Worm (Caenorhabditis elegans): ENCODE measurements around the gene btb-4.
A peak's percentile ranks its signal among the peaks of the same experiment; 100 is the strongest.
"Not testable (repeated sequence)": the region's sequence is repeated elsewhere in the genome, so short reads cannot be mapped to it uniquely, and the experiment has no call there.

Gene btb-4

DNA sequence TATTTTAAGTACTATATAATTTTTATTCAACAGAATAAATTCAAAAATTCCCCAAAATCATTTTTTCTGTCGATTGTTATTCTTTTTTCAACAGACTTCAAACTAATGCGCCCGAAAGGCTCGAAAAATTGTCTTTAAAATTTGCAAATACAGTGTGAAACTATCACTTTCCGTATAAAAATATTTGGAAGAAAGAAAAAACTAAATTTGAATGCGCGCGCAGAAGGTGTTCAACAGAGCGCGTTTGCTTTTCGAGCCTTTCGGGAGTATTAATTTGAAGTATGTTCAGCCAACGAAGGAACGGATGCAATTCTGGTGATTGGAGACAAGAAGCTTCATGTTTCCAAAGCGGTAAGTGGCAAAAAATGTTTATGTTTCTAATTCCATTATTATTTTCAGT lies at the start of gene btb-4:
Gene btb-4 (plus strand): TSS at position 35 of the 400 bp plus-strand sequence.
- TF ChIP-seq efl-1 (GFP tag; optimal IDR thresholded peaks at IDR 0.05) (peak; percentile 48), madf-6 (GFP tag; IDR thresholded peaks at IDR 0.05) (0 out of 2 replicates have a peak, but pooled peaks have one; percentile 1), mcd-1 (GFP tag; IDR thresholded peaks at IDR 0.05) (peak; percentile 57)

ce11 chrII:1986979-1987378 lies 45.1 kb upstream of the btb-4 start, which contains the start of gene Y16E11A.4:
TSS of gene Y16E11A.4 (plus strand) at chrII:1987279.
- TF ChIP-seq B0261.1 (tag; optimal IDR thresholded peaks at IDR 0.05) (no peak), F55B11.4 (tag; optimal IDR thresholded peaks at IDR 0.05; ENCODE audit: borderline replicate concordance, insufficient read depth) (no peak), B0035.1 (tag; optimal IDR thresholded peaks at IDR 0.05) (no peak), ztf-3 (GFP tag; optimal IDR thresholded peaks at IDR 0.05) (no peak), attf-5 (GFP tag; optimal IDR thresholded peaks at IDR 0.05) (no peak), fkh-3 (tag; optimal IDR thresholded peaks at IDR 0.05) (no peak), rcor-1 (GFP tag; IDR thresholded peaks at IDR 0.05) (no peak), C06A6.2 (GFP tag; conservative IDR thresholded peaks at IDR 0.05) (no peak), xnd-1 (tag; optimal IDR thresholded peaks at IDR 0.05) (no peak), bed-1 (GFP tag; IDR thresholded peaks at IDR 0.05) (no peak)

DNA sequence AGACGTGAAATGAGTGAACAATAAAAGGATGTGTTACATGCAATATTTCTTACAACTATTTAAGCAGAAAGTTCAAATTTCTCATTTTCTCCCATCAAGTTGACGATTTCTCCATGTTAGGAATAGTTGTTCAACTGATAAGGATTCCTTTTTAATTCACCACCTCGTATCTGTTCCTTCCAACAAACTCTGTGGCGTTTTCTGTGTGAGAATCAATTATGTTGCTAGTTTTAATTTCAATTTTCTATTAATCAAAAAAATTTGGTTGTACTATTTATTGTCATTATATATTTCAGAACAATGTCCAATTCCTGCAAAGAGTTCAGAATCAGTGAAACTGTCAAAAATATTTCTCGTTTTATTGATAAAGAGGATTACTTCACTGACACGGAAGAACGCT lies 43.1 kb upstream of the btb-4 start, which contains the start of gene math-44:
Gene math-44 (plus strand): TSS at position 301 of the 400 bp plus-strand sequence.
- TF ChIP-seq nhr-80 (tag; optimal IDR thresholded peaks at IDR 0.05) (peak; percentile 4), athp-1 (tag; optimal IDR thresholded peaks at IDR 0.05) (no peak), die-1 (tag; optimal IDR thresholded peaks at IDR 0.05) (no peak)

DNA sequence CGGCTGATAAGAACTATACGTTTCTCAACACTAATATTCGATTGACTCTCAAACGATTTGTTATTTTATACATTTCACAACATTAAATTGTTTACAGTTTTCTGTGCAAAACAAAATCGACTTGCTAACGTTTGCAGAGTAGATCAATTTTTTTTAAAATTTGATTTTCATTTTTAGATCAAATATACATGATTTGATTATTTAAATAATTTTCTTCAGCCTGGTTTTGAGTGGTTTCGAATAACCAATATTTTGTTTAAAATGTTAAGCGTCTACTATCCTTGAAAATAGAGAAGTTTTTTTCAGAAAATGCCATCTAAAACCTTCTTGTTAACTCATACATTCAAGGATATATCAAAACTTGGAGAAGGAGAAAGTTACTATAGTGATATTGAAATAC lies 38.4 kb upstream of the btb-4 start, which contains the start of gene math-21:
Gene math-21 (plus strand): TSS at position 301 of the 400 bp plus-strand sequence.
- TF ChIP-seq atf-7 (tag; optimal IDR thresholded peaks at IDR 0.05): no peak
- peak; percentile 10 for TF ChIP-seq nhr-80 (tag; optimal IDR thresholded peaks at IDR 0.05)
- TF ChIP-seq lsy-27 (tag; optimal IDR thresholded peaks at IDR 0.05; ENCODE audit: borderline replicate concordance, insufficient read depth): no peak
- no peak for TF ChIP-seq madf-3 (GFP tag; IDR thresholded peaks at IDR 0.05)
- no peak for TF ChIP-seq nfya-2 (GFP tag; IDR thresholded peaks at IDR 0.05)
- TF ChIP-seq hlh-12 (tag; optimal IDR thresholded peaks at IDR 0.05): no peak

- no peak for TF ChIP-seq unc-130 (GFP tag; optimal IDR thresholded peaks at IDR 0.05)
- TF ChIP-seq atf-7 (tag; optimal IDR thresholded peaks at IDR 0.05): no peak
- no peak for TF ChIP-seq sea-2 (GFP tag; IDR thresholded peaks at IDR 0.05)
- no peak for TF ChIP-seq mel-28 (tag; optimal IDR thresholded peaks at IDR 0.05; ENCODE audit: borderline replicate concordance)
- TF ChIP-seq nhr-80 (tag; optimal IDR thresholded peaks at IDR 0.05): peak; percentile 27
These were observed 36.4 kb upstream of the btb-4 start for ce11 chrII:1995744-1996143.

ce11 chrII:1996237-1996636 lies 35.9 kb upstream of the btb-4 start, which contains the start of gene math-20:
TSS of gene math-20 (plus strand) at chrII:1996537.
- no peak for TF ChIP-seq F52B5.7 (tag; optimal IDR thresholded peaks at IDR 0.05)

DNA sequence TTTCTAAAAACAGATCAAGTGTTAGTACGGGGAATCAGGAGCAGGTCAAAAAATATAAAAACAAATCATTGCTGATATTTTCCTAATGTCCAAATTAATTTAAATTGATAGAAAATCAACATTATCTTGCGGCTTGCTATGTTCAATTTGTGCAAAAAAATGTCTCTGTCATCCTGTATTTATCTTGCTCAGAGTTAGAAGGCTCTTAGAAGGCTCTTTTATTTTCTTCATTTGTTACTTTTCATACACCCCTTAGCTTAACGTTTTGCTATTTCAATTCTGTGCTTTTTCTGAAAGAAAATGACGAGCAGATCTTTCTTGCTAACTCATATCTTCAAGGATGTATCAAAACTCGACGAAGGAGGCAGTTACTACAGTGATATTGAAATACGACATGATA lies 33.6 kb upstream of the btb-4 start, which contains the start of gene math-19:
Gene math-19 (plus strand): TSS at position 301 of the 400 bp plus-strand sequence.
- not testable (repeated sequence) for TF ChIP-seq ekl-4, hmg-20, D2030.7 (GFP tag; IDR thresholded peaks at IDR 0.05)
